Worm (Caenorhabditis elegans): ENCODE results near the gene F22H10.2.

F22H10.2 gene

DNA sequence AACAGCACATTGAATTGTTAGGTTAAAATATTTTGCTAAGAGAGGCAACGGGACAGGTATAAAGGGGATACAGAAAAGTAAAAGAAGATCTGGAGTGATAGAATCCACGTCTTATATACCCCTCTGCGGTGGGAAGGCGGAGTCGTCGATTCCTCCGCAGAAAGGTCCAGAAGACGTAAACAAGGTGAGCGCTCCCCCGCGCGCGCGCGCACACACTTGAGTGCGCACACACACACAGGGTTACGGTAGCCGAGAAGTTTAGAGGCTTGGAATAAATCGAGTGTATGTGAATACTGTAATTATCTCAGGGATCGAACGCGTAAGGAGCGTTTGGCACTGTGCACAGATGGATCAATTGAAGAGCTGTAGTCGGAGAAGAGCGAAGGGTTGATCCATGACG, 8.0 kb downstream of the F22H10.2 start:
- TF ChIP-seq mbf-1 (tag; optimal IDR thresholded peaks at IDR 0.05) (no peak), R02D3.7 (tag; optimal IDR thresholded peaks at IDR 0.05) (no peak), peb-1 (tag; optimal IDR thresholded peaks at IDR 0.05) (no peak), unc-62 (GFP tag; optimal IDR thresholded peaks at IDR 0.05) (no peak), crh-2 (tag; optimal IDR thresholded peaks at IDR 0.05) (no peak), ztf-11 (tag; optimal IDR thresholded peaks at IDR 0.05) (no peak), nhr-11 (tag; optimal IDR thresholded peaks at IDR 0.05) (no peak), aly-2 (tag; optimal IDR thresholded peaks at IDR 0.05) (no peak), ztf-4 (tag; optimal IDR thresholded peaks at IDR 0.05) (no peak), ceh-16 (tag; optimal IDR thresholded peaks at IDR 0.05) (no peak), nhr-25 (tag; optimal IDR thresholded peaks at IDR 0.05) (no peak), ama-1 (optimal IDR thresholded peaks at IDR 0.05) (no peak), sma-9 (GFP tag; optimal IDR thresholded peaks at IDR 0.05) (no peak), sma-9 (tag; optimal IDR thresholded peaks at IDR 0.05) (no peak)

DNA sequence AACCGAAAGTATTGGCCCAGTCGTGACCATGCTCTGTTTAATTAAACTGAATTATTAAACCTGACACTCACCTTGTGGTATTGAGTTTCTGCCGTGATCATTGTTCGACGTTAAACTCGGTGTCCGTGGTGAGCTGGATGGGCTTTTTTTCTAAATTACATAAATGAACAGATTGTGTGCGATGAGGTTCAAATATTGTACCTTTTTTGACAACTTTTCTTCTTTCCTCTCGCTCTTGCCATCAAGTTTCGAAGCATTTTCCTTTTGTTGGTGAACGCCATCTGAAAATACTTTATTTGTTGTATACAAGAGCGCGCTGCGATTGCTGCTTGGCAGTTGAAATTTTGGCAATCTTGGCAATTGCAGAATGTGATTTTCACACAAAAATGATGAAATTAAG, 8.6 kb downstream of the F22H10.2 start, which contains the start of gene F22H10.11:
TSS of gene F22H10.11 (minus strand) at position 101 of the 400 bp plus-strand sequence.
- no peak for TF ChIP-seq nhr-6 (tag; optimal IDR thresholded peaks at IDR 0.05)
- TF ChIP-seq nhr-77 (tag; optimal IDR thresholded peaks at IDR 0.05) = no peak

DNA sequence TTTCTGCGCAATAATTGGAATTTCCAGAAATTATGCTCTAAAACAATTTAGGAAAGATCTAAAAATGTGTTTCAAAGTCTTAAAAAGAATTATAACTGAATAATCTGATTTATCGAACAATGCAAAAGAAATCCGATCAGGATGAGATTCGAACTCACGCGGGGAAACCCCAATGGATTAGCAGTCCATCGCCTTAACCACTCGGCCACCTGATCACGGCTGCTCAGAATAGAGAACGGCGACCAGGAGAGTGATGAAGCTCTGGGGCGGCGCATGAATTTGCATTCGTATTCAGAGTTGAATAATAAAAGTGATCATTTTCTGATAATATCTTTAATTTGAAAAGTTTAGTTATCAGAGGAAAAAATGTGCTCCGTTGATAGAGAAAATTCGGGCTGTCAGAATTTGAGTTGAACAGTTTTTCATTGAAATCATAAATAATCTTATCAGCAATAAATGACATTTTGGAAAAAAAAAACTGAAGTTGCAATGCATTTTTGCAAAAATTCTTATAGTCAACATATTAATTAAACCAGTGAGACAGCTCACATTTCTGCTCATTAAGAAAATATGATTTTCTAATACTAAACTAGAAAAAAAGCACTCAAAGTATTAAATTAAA, 10.6 kb downstream of the F22H10.2 start:
- TF ChIP-seq nhr-77 (tag; optimal IDR thresholded peaks at IDR 0.05) (no peak), sma-3 (GFP tag; optimal IDR thresholded peaks at IDR 0.05) (no peak), fos-1 (tag; optimal IDR thresholded peaks at IDR 0.05) (no peak), nhr-6 (tag; optimal IDR thresholded peaks at IDR 0.05) (no peak), mab-5 (tag; optimal IDR thresholded peaks at IDR 0.05) (no peak), lin-13 (GFP tag; optimal IDR thresholded peaks at IDR 0.05) (no peak), nhr-21 (tag; optimal IDR thresholded peaks at IDR 0.05) (no peak), ztf-4 (tag; optimal IDR thresholded peaks at IDR 0.05) (no peak), egl-27 (tag; optimal IDR thresholded peaks at IDR 0.05) (no peak), lsy-2 (tag; optimal IDR thresholded peaks at IDR 0.05) (no peak), sem-4 (tag; optimal IDR thresholded peaks at IDR 0.05) (no peak), mbf-1 (tag; optimal IDR thresholded peaks at IDR 0.05) (no peak)

DNA sequence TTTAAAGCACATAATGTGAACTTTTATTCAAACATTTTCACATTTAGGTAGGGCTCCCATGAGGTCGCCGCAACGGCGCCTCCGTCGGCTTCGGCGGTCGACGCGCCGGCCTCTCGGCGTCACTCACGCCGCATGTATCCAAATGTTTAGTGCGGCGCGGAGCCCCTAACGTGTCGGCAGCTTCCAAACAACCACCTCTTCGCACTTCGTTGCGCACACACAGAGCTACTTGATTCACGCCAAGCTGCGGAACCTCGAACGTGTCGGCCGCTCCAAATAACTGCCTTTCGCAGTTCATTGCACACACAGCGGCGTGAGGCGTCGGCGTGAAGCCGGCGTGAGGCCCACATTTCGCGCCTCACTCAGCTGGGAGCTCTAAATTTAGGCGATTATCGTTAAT, 11.7 kb downstream of the F22H10.2 start, which contains the start of gene F22H10.6:
TSS of gene F22H10.6 (minus strand) at position 292 of the 400 bp plus-strand sequence.
- TF ChIP-seq lin-13 (GFP tag; optimal IDR thresholded peaks at IDR 0.05) = no peak
- TF ChIP-seq unc-55 (GFP tag; optimal IDR thresholded peaks at IDR 0.05) = no peak
- TF ChIP-seq snpc-4 (tag; optimal IDR thresholded peaks at IDR 0.05) = no peak
- no peak for TF ChIP-seq nhr-129 (tag; optimal IDR thresholded peaks at IDR 0.05)
- TF ChIP-seq ceh-16 (tag; optimal IDR thresholded peaks at IDR 0.05) = no peak
- TF ChIP-seq unc-39 (tag; optimal IDR thresholded peaks at IDR 0.05) = no peak
- no peak for TF ChIP-seq lsy-2 (tag; optimal IDR thresholded peaks at IDR 0.05)
- TF ChIP-seq lin-39 (tag; optimal IDR thresholded peaks at IDR 0.05) = no peak
- no peak for TF ChIP-seq blmp-1 (tag; optimal IDR thresholded peaks at IDR 0.05; ENCODE audit: insufficient read depth)
- no peak for TF ChIP-seq nhr-11 (tag; optimal IDR thresholded peaks at IDR 0.05)
- TF ChIP-seq gmeb-1 (tag; optimal IDR thresholded peaks at IDR 0.05) = no peak
- TF ChIP-seq Y55F3AM.14 (GFP tag; optimal IDR thresholded peaks at IDR 0.05) = no peak
- no peak for TF ChIP-seq nhr-23 (tag; optimal IDR thresholded peaks at IDR 0.05)
- no peak for TF ChIP-seq ztf-4 (tag; optimal IDR thresholded peaks at IDR 0.05)
- no peak for TF ChIP-seq nhr-6 (tag; optimal IDR thresholded peaks at IDR 0.05)
- no peak for TF ChIP-seq aly-2 (tag; optimal IDR thresholded peaks at IDR 0.05)
- no peak for TF ChIP-seq nhr-77 (tag; optimal IDR thresholded peaks at IDR 0.05)
- TF ChIP-seq nhr-21 (tag; optimal IDR thresholded peaks at IDR 0.05) = no peak

DNA sequence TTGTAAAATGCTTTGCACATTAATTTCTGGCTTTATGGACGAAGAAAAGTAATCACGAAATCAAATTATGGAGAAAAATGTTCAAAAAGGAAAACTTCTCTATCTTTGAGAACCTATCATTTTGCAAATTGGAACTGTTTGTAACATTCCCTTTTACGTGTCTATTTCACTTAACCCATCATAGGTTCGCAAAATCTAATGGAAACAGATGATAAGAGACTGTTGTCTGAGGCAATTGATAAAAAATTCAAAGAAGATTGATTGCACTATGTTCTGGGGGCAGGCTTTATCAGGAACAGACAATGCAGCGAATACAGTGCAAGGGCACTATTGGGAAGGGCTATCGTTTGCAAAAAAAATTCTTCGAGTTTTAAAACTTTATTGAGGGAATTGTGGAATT, 15.8 kb downstream of the F22H10.2 start:
- TF ChIP-seq elt-3 (tag; optimal IDR thresholded peaks at IDR 0.05) = no peak
- TF ChIP-seq ama-1 (optimal IDR thresholded peaks at IDR 0.05) = no peak
- TF ChIP-seq mdl-1 (tag; optimal IDR thresholded peaks at IDR 0.05) = no peak
- no peak for TF ChIP-seq sma-9 (GFP tag; optimal IDR thresholded peaks at IDR 0.05)
- TF ChIP-seq sma-9 (tag; optimal IDR thresholded peaks at IDR 0.05) = no peak
- no peak for TF ChIP-seq dmd-4 (tag; optimal IDR thresholded peaks at IDR 0.05)
- TF ChIP-seq C34F6.9 (tag; optimal IDR thresholded peaks at IDR 0.05) = no peak
- no peak for TF ChIP-seq nhr-129 (tag; optimal IDR thresholded peaks at IDR 0.05)
- peak; percentile 16 for TF ChIP-seq sma-3 (GFP tag; optimal IDR thresholded peaks at IDR 0.05)
- peak; percentile 39 for TF ChIP-seq fos-1 (tag; optimal IDR thresholded peaks at IDR 0.05)
- no peak for TF ChIP-seq ceh-82 (tag; optimal IDR thresholded peaks at IDR 0.05)
- no peak for TF ChIP-seq ceh-16 (tag; optimal IDR thresholded peaks at IDR 0.05)
- no peak for TF ChIP-seq ztf-1 (GFP tag; conservative IDR thresholded peaks at IDR 0.05)
- TF ChIP-seq gmeb-1 (tag; optimal IDR thresholded peaks at IDR 0.05) = no peak
- TF ChIP-seq ZK546.5 (tag; optimal IDR thresholded peaks at IDR 0.05) = no peak
- no peak for TF ChIP-seq sem-4 (tag; optimal IDR thresholded peaks at IDR 0.05)
- peak; percentile 43 for TF ChIP-seq nhr-21 (tag; optimal IDR thresholded peaks at IDR 0.05)
- TF ChIP-seq nhr-10 (tag; optimal IDR thresholded peaks at IDR 0.05) = no peak
- peak in 1 of 2 experiments; percentile 19 for TF ChIP-seq lsy-2 (tag; optimal IDR thresholded peaks at IDR 0.05)
- TF ChIP-seq snpc-4 (tag; optimal IDR thresholded peaks at IDR 0.05) = no peak
- no peak for TF ChIP-seq egl-27 (tag; optimal IDR thresholded peaks at IDR 0.05)
- TF ChIP-seq crh-2 (tag; optimal IDR thresholded peaks at IDR 0.05) = peak; percentile 34
- no peak for TF ChIP-seq peb-1 (tag; optimal IDR thresholded peaks at IDR 0.05)
- TF ChIP-seq blmp-1 (tag; optimal IDR thresholded peaks at IDR 0.05; ENCODE audit: insufficient read depth) = no peak
- no peak for TF ChIP-seq nhr-6 (tag; optimal IDR thresholded peaks at IDR 0.05)
- no peak for TF ChIP-seq lin-11 (tag; optimal IDR thresholded peaks at IDR 0.05)
- TF ChIP-seq R02D3.7 (tag; optimal IDR thresholded peaks at IDR 0.05) = no peak
- TF ChIP-seq nhr-77 (tag; optimal IDR thresholded peaks at IDR 0.05) = no peak

All from whole organism, L2 larva.